Fruit fly (Drosophila melanogaster): ENCODE data around the gene CG15432.

DNA sequence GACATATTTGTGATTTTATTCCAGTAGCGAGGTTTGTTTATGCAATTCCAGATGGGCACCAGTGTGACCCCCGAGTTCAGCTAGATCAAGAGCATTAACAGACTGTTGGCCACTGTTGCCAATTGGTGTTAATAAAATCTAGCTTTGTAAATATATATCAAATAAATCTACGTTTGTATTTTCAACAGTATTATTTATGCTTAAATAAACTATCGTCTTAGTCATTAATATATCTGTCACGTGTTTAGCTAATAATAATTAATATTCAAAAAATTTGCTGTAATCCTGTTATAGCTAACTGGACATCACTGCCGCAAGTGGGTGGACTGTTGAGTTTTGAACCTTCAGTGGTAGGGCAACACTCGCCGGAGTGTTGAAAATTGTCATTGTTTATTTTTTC is 17.4 kb downstream of the CG15432 start, which contains the start of the genes mRpL27 and CG15435:
- TF ChIP-seq CG5245 (GFP tag; optimal IDR thresholded peaks at IDR 0.05) = no peak
- no peak for TF ChIP-seq prd (optimal IDR thresholded peaks at IDR 0.05)
- TF ChIP-seq prd (GFP tag; IDR thresholded peaks at IDR 0.05) = peak; percentile 28; the same call in 1 of the 3 replicates
- no peak for TF ChIP-seq CG11560 (tag; IDR thresholded peaks at IDR 0.05)
- TF ChIP-seq CG7372 (GFP tag; IDR thresholded peaks at IDR 0.05) = no peak
- peak; percentile 15 for TF ChIP-seq dmrt99B (tag; optimal IDR thresholded peaks at IDR 0.05)
- peak; percentile 54 for TF ChIP-seq CG30403 (GFP tag; optimal IDR thresholded peaks at IDR 0.05)
- TF ChIP-seq CG7987 (GFP tag; optimal IDR thresholded peaks at IDR 0.05) = no peak
- TF ChIP-seq CG1603 (tag; optimal IDR thresholded peaks at IDR 0.05) = peak; percentile 37
- TF ChIP-seq CG13775 (GFP tag; optimal IDR thresholded peaks at IDR 0.05) = peak; percentile 19
- TF ChIP-seq br (optimal IDR thresholded peaks at IDR 0.05) = no peak
- peak; percentile 16 for TF ChIP-seq Fer2 (tag; optimal IDR thresholded peaks at IDR 0.05)
- TF ChIP-seq h (optimal IDR thresholded peaks at IDR 0.05) = no peak
- 0 out of 3 replicates have a peak, but pooled peaks have one; percentile 22 for TF ChIP-seq sr (GFP tag; IDR thresholded peaks at IDR 0.05)
- no peak for TF ChIP-seq CG17186 (GFP tag; optimal IDR thresholded peaks at IDR 0.05)
